Fruit fly (Drosophila melanogaster) whole organism, wandering third instar larva: ENCODE measurements around the gene CG32365.

ENCODE experiments used
- Abd-B ChIP-seq: fragments of >200 bp; optimal IDR thresholded peaks from 2 replicates; lab custom pipeline; 2017; ENCODE audit warnings: missing biosample characterization, missing genetic modification characterization
- Dfd ChIP-seq: fragments of >200 bp; optimal IDR thresholded peaks from 2 replicates; lab custom pipeline; 2017; ENCODE audit warnings: missing biosample characterization, missing genetic modification characterization
- ey ChIP-seq: fragments of 200-800 bp; sonication (Bioruptor generic); optimal IDR thresholded peaks from 2 replicates; lab custom pipeline; 2016; ENCODE audit warnings: missing biosample characterization, missing genetic modification characterization
- fru ChIP-seq: fragments of 200-800 bp; sonication (Bioruptor generic); optimal IDR thresholded peaks from 3 replicates; lab custom pipeline; 2016; ENCODE audit warnings: missing biosample characterization, mild to moderate bottlenecking, missing genetic modification characterization
- psq ChIP-seq: fragments of 200-800 bp; sonication (Bioruptor generic); optimal IDR thresholded peaks from 3 replicates; lab custom pipeline; 2017; ENCODE audit warnings: missing biosample characterization, mild to moderate bottlenecking, missing genetic modification characterization, moderate library complexity

DNA sequence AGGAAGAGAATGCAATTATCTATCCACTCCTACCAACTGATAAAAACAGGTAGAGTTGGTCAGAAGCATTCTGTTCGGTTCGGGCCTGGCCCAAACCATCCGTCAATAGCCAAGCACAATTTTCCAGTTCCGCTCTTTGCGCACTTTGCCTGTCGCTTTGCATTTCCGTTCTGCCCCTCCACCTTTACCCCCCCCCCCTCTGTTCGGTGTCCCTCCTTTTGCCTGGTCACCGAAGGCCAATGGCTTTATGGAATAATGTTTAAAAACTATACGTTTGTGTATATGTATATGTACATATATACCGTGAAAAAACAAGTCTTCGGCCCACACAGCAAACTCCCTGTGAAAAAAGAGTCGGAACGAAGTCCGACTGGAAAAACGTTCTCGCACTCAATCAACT lies 12.3 kb downstream of the CG32365 start:
- TF ChIP-seq ey (GFP tag; lab: Kevin White, UChicago) (no peak), Abd-B (GFP tag; lab: Kevin White, UChicago) (no peak), fru (no peak), Dfd (GFP tag; lab: Kevin White, UChicago) (peak; percentile 18), psq (GFP tag; lab: Kevin White, UChicago) (no peak)
